Worm (Caenorhabditis elegans): Measurements from ENCODE around the gene fbxa-147.

fbxa-147 gene

DNA sequence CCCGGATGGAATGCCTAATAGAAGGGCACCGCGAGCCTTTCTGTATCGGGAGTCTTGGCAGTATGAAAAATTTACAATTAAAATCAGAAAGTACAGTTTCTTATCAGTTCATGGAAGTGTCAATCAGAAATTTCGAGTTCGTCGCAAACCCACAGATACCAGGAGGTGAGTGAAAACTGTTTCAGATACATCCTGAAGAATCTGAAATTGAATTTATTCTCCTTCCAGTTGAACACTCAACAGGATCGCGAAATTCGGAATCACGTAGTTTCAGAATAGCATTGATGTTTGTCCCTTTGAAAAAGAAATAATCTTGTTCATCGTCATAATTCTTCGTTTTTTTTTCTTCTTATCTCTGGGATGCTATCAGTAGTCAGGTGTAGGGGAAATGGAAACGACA lies at the start of gene fbxa-147:
Gene fbxa-147, plus strand, starts transcription at position 386 of the 400 bp plus-strand sequence.
- TF ChIP-seq fax-1 (tag; optimal IDR thresholded peaks at IDR 0.05) (no peak), ceh-34 (tag; optimal IDR thresholded peaks at IDR 0.05) (no peak), lin-11 (tag; optimal IDR thresholded peaks at IDR 0.05) (no peak), lim-6 (tag; optimal IDR thresholded peaks at IDR 0.05) (no peak), zip-5 (tag; optimal IDR thresholded peaks at IDR 0.05) (no peak), ceh-45 (GFP tag; IDR thresholded peaks at IDR 0.05) (no peak), K02D7.2 (tag; optimal IDR thresholded peaks at IDR 0.05) (no peak), F13H6.1 (tag; optimal IDR thresholded peaks at IDR 0.05) (no peak), C38D4.7 (GFP tag; optimal IDR thresholded peaks at IDR 0.05) (no peak)

DNA sequence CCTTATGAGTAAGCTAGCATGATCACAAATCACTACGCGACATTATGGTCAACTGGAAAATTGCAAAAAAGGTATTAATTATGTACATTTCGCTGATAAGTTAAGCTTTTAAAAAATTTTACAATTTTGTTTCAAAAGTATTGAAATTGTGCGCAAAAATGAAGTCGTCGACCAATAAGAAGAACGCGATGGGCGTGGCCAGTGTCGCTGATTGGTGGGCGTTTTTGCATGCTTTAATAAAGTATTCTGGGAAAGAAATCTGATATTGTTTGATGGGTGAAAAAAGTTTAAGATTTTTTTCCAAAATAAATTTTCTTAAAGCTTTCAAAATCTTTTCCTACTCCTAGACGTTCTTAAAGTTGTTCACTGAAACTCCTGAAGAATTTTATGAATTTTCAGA lies 38.0 kb upstream of the fbxa-147 start:
- no peak for TF ChIP-seq hlh-13 (GFP tag; optimal IDR thresholded peaks at IDR 0.05)
- no peak for TF ChIP-seq pat-9 (tag; optimal IDR thresholded peaks at IDR 0.05)
- no peak for TF ChIP-seq F13H6.1 (tag; optimal IDR thresholded peaks at IDR 0.05)
- peak; percentile 81 for TF ChIP-seq nfya-1 (tag; optimal IDR thresholded peaks at IDR 0.05)

- TF ChIP-seq fkh-6 (tag; optimal IDR thresholded peaks at IDR 0.05) (no peak), nhr-232 (tag; optimal IDR thresholded peaks at IDR 0.05) (no peak), dmd-4 (tag; optimal IDR thresholded peaks at IDR 0.05; ENCODE audit: borderline replicate concordance) (no peak), ceh-31 (tag; optimal IDR thresholded peaks at IDR 0.05) (no peak), rnt-1 (tag; optimal IDR thresholded peaks at IDR 0.05) (no peak), ama-1 (optimal IDR thresholded peaks at IDR 0.05) (no peak), ceh-34 (tag; optimal IDR thresholded peaks at IDR 0.05) (no peak), ceh-6 (GFP tag; optimal IDR thresholded peaks at IDR 0.05) (no peak), ttx-3 (tag; optimal IDR thresholded peaks at IDR 0.05) (no peak), dve-1 (tag; optimal IDR thresholded peaks at IDR 0.05) (no peak)
Observed at ce11 chrV:14680014-14680413, 36.3 kb upstream of the fbxa-147 start, which contains the start of gene C47E8.3. Gene C47E8.3 (plus strand): TSS chrV:14680314.

DNA sequence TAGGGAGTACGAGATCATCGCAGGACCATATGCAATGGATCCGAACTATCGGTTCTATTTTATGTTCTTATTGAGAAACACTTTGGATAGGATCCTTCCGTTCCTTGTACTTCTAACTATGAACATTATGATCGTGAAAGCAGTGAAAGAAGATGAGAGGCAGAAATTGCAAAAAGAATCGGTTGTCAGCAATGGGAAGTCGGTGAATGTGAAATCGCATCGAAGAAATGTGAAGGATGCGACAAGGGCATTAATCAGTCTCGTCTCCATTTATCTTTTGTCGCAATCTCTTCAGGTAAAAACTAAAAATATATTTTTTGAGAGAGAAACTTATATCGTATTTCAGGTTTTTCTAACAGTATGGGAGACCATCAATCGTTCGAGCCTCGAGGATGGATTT lies 33.4 kb upstream of the fbxa-147 start:
- TF ChIP-seq C08G9.2 (tag; optimal IDR thresholded peaks at IDR 0.05) (no peak), ceh-31 (tag; optimal IDR thresholded peaks at IDR 0.05) (no peak), npax-4 (tag; optimal IDR thresholded peaks at IDR 0.05) (no peak), fkh-10 (GFP tag; optimal IDR thresholded peaks at IDR 0.05) (no peak), unc-3 (GFP tag; conservative IDR thresholded peaks at IDR 0.05) (no peak), unc-3 (tag; optimal IDR thresholded peaks at IDR 0.05) (no peak), ceh-48 (tag; optimal IDR thresholded peaks at IDR 0.05) (no peak), ceh-9 (tag; optimal IDR thresholded peaks at IDR 0.05) (no peak), hlh-30 (tag; optimal IDR thresholded peaks at IDR 0.05; ENCODE audit: insufficient read depth) (no peak), ceh-22 (tag; optimal IDR thresholded peaks at IDR 0.05) (no peak), dmd-4 (tag; optimal IDR thresholded peaks at IDR 0.05; ENCODE audit: borderline replicate concordance) (no peak), zip-5 (tag; optimal IDR thresholded peaks at IDR 0.05) (no peak), unc-55 (GFP tag; optimal IDR thresholded peaks at IDR 0.05) (no peak), unc-86 (tag; optimal IDR thresholded peaks at IDR 0.05) (no peak), sdc-2 (tag; optimal IDR thresholded peaks at IDR 0.05) (no peak), ref-2 (tag; optimal IDR thresholded peaks at IDR 0.05) (no peak)

- TF ChIP-seq ztf-16 (tag; optimal IDR thresholded peaks at IDR 0.05) (no peak), ceh-30 (tag; optimal IDR thresholded peaks at IDR 0.05) (no peak), ama-1 (optimal IDR thresholded peaks at IDR 0.05) (no peak)
Observed at ce11 chrV:14683291-14683690, 33.0 kb upstream of the fbxa-147 start.
